Fruit fly (Drosophila melanogaster) whole organism, embryonic: ENCODE results near the gene ND-B16.6.

ENCODE experiments used
- Adf1 ChIP-seq: fragments of 200-800 bp; sonication (Bioruptor generic); IDR thresholded peaks from 2 replicates; pipeline ENCODE4 v1.3.6; 2022; ENCODE audit warnings: missing biosample characterization, missing genetic modification characterization
- CG10147 ChIP-seq: fragments of 200-800 bp; sonication (Bioruptor generic); optimal IDR thresholded peaks from 2 replicates; lab custom pipeline; 2019; ENCODE audit warnings: missing biosample characterization, mild to moderate bottlenecking, missing genetic modification characterization, moderate library complexity
- CG10321 ChIP-seq: fragments of 200-800 bp; sonication (Bioruptor generic); IDR thresholded peaks from 2 replicates; pipeline ENCODE4 v1.3.6; 2022; ENCODE audit warnings: missing biosample characterization, missing genetic modification characterization
- CG13123 ChIP-seq: fragments of 200-800 bp; sonication (Bioruptor generic); optimal IDR thresholded peaks from 2 replicates; lab custom pipeline; 2016; ENCODE audit warnings: missing biosample characterization, missing genetic modification characterization
- CG14050 ChIP-seq: fragments of 200-800 bp; sonication (Bioruptor generic); IDR thresholded peaks from 3 replicates; pipeline ENCODE4 v1.3.6; 2022; ENCODE audit warnings: missing biosample characterization, missing genetic modification characterization
- CG14441 ChIP-seq: fragments of 200-800 bp; sonication (Bioruptor generic); IDR thresholded peaks from 2 replicates; pipeline ENCODE4 v1.3.6; 2022; ENCODE audit warnings: missing biosample characterization, missing genetic modification characterization
- CG15514 ChIP-seq: fragments of 200-800 bp; sonication (Bioruptor generic); optimal IDR thresholded peaks from 3 replicates; lab custom pipeline; 2017; ENCODE audit warnings: missing biosample characterization, missing genetic modification characterization, mild to moderate bottlenecking, moderate library complexity, missing genetic modification reagents
- CG15601 ChIP-seq: fragments of 200-800 bp; sonication (Bioruptor generic); optimal IDR thresholded peaks from 3 replicates; lab custom pipeline; 2019; ENCODE audit warnings: missing biosample characterization, mild to moderate bottlenecking, missing genetic modification characterization, moderate library complexity
- CG1603 ChIP-seq: fragments of 200-800 bp; sonication (Bioruptor generic); optimal IDR thresholded peaks from 2 replicates; lab custom pipeline; 2019; ENCODE audit warnings: missing biosample characterization, mild to moderate bottlenecking, missing genetic modification characterization, moderate library complexity
- CG17359 ChIP-seq: fragments of 200-800 bp; sonication (Bioruptor generic); optimal IDR thresholded peaks from 3 replicates; lab custom pipeline; 2018; ENCODE audit warnings: missing biosample characterization, mild to moderate bottlenecking, missing genetic modification characterization, moderate library complexity
- CG18262 ChIP-seq: fragments of 200-800 bp; optimal IDR thresholded peaks from 3 replicates; lab custom pipeline; 2019; ENCODE audit warnings: missing biosample characterization, mild to moderate bottlenecking, missing genetic modification characterization, moderate library complexity
- CG2116 ChIP-seq: fragments of 200-800 bp; sonication (Bioruptor generic); optimal IDR thresholded peaks from 3 replicates; lab custom pipeline; 2018; ENCODE audit warnings: missing biosample characterization, mild to moderate bottlenecking, missing genetic modification characterization
- CG32767 ChIP-seq: fragments of 200-800 bp; sonication (Bioruptor generic); IDR thresholded peaks from 2 replicates; pipeline ENCODE4 v1.3.6; 2022; ENCODE audit warnings: missing biosample characterization, missing genetic modification characterization
- CG4854 ChIP-seq: fragments of 200-800 bp; sonication (Bioruptor generic); optimal IDR thresholded peaks from 2 replicates; lab custom pipeline; 2016; ENCODE audit warnings: missing biosample characterization, missing genetic modification characterization, inconsistent platforms
- CG5245 ChIP-seq: fragments of 200-800 bp; sonication (Bioruptor generic); optimal IDR thresholded peaks from 3 replicates; lab custom pipeline; 2016; ENCODE audit warnings: missing biosample characterization, missing genetic modification characterization
- CG6791 ChIP-seq: fragments of 200-800 bp; sonication (Bioruptor generic); IDR thresholded peaks from 3 replicates; pipeline ENCODE4 v1.3.6; 2022; ENCODE audit warnings: missing biosample characterization, missing genetic modification characterization; ENCODE audit not compliant: partially characterized antibody
- CG7271 ChIP-seq: fragments of 200-800 bp; sonication (Bioruptor generic); optimal IDR thresholded peaks from 2 replicates; lab custom pipeline; 2018; ENCODE audit warnings: missing biosample characterization, mild to moderate bottlenecking, missing genetic modification characterization, moderate library complexity
- CG9727 ChIP-seq: fragments of 200-800 bp; sonication (Bioruptor generic); optimal IDR thresholded peaks from 3 replicates; lab custom pipeline; 2017; ENCODE audit warnings: missing biosample characterization, mild to moderate bottlenecking, missing genetic modification characterization
- HmgZ ChIP-seq: fragments of 200-800 bp; sonication (Bioruptor generic); optimal IDR thresholded peaks from 2 replicates; lab custom pipeline; 2018; ENCODE audit warnings: missing biosample characterization, mild to moderate bottlenecking, missing genetic modification characterization
- Hr78 ChIP-seq, 2 experiments: fragments of 200-800 bp in 1 of 2; fragments of >200 bp in 1 of 2; sonication (Bioruptor generic) in 1 of 2; optimal IDR thresholded peaks; 2 replicates each; lab custom pipeline; 2017 to 2019; ENCODE audit warnings: missing biosample characterization in 2 of 2, missing genetic modification characterization in 2 of 2, mild to moderate bottlenecking in 1 of 2, moderate library complexity in 1 of 2
- MBD-R2 ChIP-seq: fragments of 200-800 bp; sonication (Bioruptor generic); IDR thresholded peaks from 2 replicates; pipeline ENCODE4 v1.3.6; 2022; ENCODE audit warnings: missing biosample characterization, missing genetic modification characterization
- Meics ChIP-seq: fragments of 200-800 bp; sonication (Bioruptor generic); optimal IDR thresholded peaks from 2 replicates; lab custom pipeline; 2017; ENCODE audit warnings: missing biosample characterization, mild to moderate bottlenecking, missing genetic modification characterization
- NK7.1 ChIP-seq: fragments of 200-800 bp; sonication (Bioruptor generic); optimal IDR thresholded peaks from 3 replicates; lab custom pipeline; 2016; ENCODE audit warnings: missing biosample characterization, missing genetic modification characterization
- PHDP ChIP-seq: fragments of 200-800 bp; sonication (Bioruptor generic); optimal IDR thresholded peaks from 3 replicates; lab custom pipeline; 2018; ENCODE audit warnings: missing biosample characterization, mild to moderate bottlenecking, missing genetic modification characterization, moderate library complexity
- Usf ChIP-seq: fragments of 200-800 bp; sonication (Bioruptor generic); optimal IDR thresholded peaks from 2 replicates; lab custom pipeline; 2017; ENCODE audit warnings: missing genotype, missing biosample characterization, missing genetic modification characterization
- ara ChIP-seq: fragments of 200-800 bp; sonication (Bioruptor generic); IDR thresholded peaks from 2 replicates; pipeline ENCODE4 v1.3.6; 2022; ENCODE audit warnings: missing biosample characterization, missing genetic modification characterization
- bigmax ChIP-seq: fragments of 200-800 bp; sonication (Bioruptor generic); optimal IDR thresholded peaks from 2 replicates; lab custom pipeline; 2018; ENCODE audit warnings: missing biosample characterization, mild to moderate bottlenecking, missing genetic modification characterization
- chm ChIP-seq: fragments of 200-800 bp; sonication (Bioruptor generic); IDR thresholded peaks from 2 replicates; pipeline ENCODE4 v1.3.6; 2022; ENCODE audit warnings: missing biosample characterization, missing genetic modification characterization
- corto ChIP-seq: fragments of 200-800 bp; sonication (Bioruptor generic); optimal IDR thresholded peaks from 2 replicates; lab custom pipeline; 2016; ENCODE audit warnings: missing biosample characterization, mild to moderate bottlenecking, missing genetic modification characterization, moderate library complexity
- croc ChIP-seq: fragments of 200-800 bp; sonication (Bioruptor generic); conservative IDR thresholded peaks from 3 replicates; pipeline ENCODE4 v1.3.6; 2022; ENCODE audit warnings: missing biosample characterization, missing genetic modification characterization
- crp ChIP-seq, 2 experiments: fragments of 200-800 bp; sonication (Bioruptor generic); optimal IDR thresholded peaks; 2 replicates in 1 of 2; 3 replicates in 1 of 2; lab custom pipeline; 2017; ENCODE audit warnings: missing biosample characterization in 2 of 2, missing genetic modification characterization in 2 of 2, mild to moderate bottlenecking in 1 of 2, moderate library complexity in 1 of 2
- dati ChIP-seq: fragments of 200-800 bp; sonication (Bioruptor generic); IDR thresholded peaks from 2 replicates; pipeline ENCODE4 v1.3.6; 2022; ENCODE audit warnings: missing biosample characterization, missing genetic modification characterization
- dmrt99B ChIP-seq: fragments of 200-800 bp; sonication (Bioruptor generic); optimal IDR thresholded peaks from 2 replicates; lab custom pipeline; 2018; ENCODE audit warnings: missing biosample characterization, mild to moderate bottlenecking, missing genetic modification characterization, moderate library complexity
- dysf ChIP-seq: fragments of 200-800 bp; sonication (Bioruptor generic); IDR thresholded peaks from 3 replicates; pipeline ENCODE4 v1.3.6; 2022; ENCODE audit warnings: missing biosample characterization, missing genetic modification characterization
- emc ChIP-seq: fragments of 200-800 bp; sonication (Bioruptor generic); optimal IDR thresholded peaks from 2 replicates; lab custom pipeline; 2016; ENCODE audit warnings: missing biosample characterization, missing genetic modification characterization
- fd64A ChIP-seq: fragments of 200-800 bp; sonication (Bioruptor generic); optimal IDR thresholded peaks from 3 replicates; lab custom pipeline; 2018; ENCODE audit warnings: missing biosample characterization, mild to moderate bottlenecking, missing genetic modification characterization
- grn ChIP-seq: fragments of 200-800 bp; sonication (Bioruptor generic); optimal IDR thresholded peaks from 3 replicates; lab custom pipeline; 2017; ENCODE audit warnings: missing biosample characterization, missing genetic modification characterization
- insv ChIP-seq, 2 experiments: fragments of 200-800 bp; sonication (Bioruptor generic); optimal IDR thresholded peaks; 3 replicates each; lab custom pipeline; 2016 to 2018; ENCODE audit warnings: missing biosample characterization in 2 of 2, missing genetic modification characterization in 2 of 2
- jumu ChIP-seq: fragments of 200-800 bp; sonication (Bioruptor generic); optimal IDR thresholded peaks from 3 replicates; lab custom pipeline; 2016; ENCODE audit warnings: missing biosample characterization, missing genetic modification characterization
- kay ChIP-seq: fragments of 200-800 bp; sonication (Bioruptor generic); optimal IDR thresholded peaks from 2 replicates; lab custom pipeline; 2016; ENCODE audit warnings: missing biosample characterization, missing genetic modification characterization
- maf-S ChIP-seq: fragments of 200-800 bp; sonication (Bioruptor generic); optimal IDR thresholded peaks from 2 replicates; lab custom pipeline; 2016; ENCODE audit warnings: missing biosample characterization, missing genetic modification characterization
- mirr ChIP-seq: fragments of 200-800 bp; sonication (Bioruptor generic); optimal IDR thresholded peaks from 3 replicates; lab custom pipeline; 2018; ENCODE audit warnings: missing biosample characterization, mild to moderate bottlenecking, missing genetic modification characterization
- pita ChIP-seq: fragments of 200-800 bp; sonication (Bioruptor generic); optimal IDR thresholded peaks from 2 replicates; lab custom pipeline; 2017; ENCODE audit warnings: missing biosample characterization, mild to moderate bottlenecking, missing genetic modification characterization
- psq ChIP-seq: fragments of 200-800 bp; sonication (Bioruptor generic); optimal IDR thresholded peaks from 2 replicates; lab custom pipeline; 2017; ENCODE audit warnings: missing biosample characterization, missing genetic modification characterization
- tap ChIP-seq: fragments of 200-800 bp; optimal IDR thresholded peaks from 3 replicates; lab custom pipeline; 2019; ENCODE audit warnings: missing biosample characterization, mild to moderate bottlenecking, missing genetic modification characterization, moderate library complexity
- tll ChIP-seq, 2 experiments: fragments of 200-800 bp in 1 of 2; fragments of >200 bp in 1 of 2; sonication (Bioruptor generic) in 1 of 2; optimal IDR thresholded peaks; 2 replicates each; lab custom pipeline; 2017 to 2019; ENCODE audit warnings: missing biosample characterization in 2 of 2, missing genetic modification characterization in 2 of 2, mild to moderate bottlenecking in 1 of 2, moderate library complexity in 1 of 2
- wdn ChIP-seq: fragments of 200-800 bp; sonication (Bioruptor generic); IDR thresholded peaks from 2 replicates; pipeline ENCODE4 v1.3.6; 2022; ENCODE audit warnings: missing biosample characterization, missing genetic modification characterization
- zfh1 ChIP-seq: fragments of 200-800 bp; sonication (Bioruptor generic); IDR thresholded peaks from 3 replicates; pipeline ENCODE4 v1.3.6; 2022; ENCODE audit warnings: missing biosample characterization, missing genetic modification characterization
- zfh2 ChIP-seq: fragments of 200-800 bp; sonication (Bioruptor generic); optimal IDR thresholded peaks from 2 replicates; lab custom pipeline; 2016; ENCODE audit warnings: missing biosample characterization, missing genetic modification characterization

Gene ND-B16.6

dm6 chrX:6330369-6330949, 19.7 kb downstream of the ND-B16.6 start, which contains the start of gene CG42240 (continued):
- TF ChIP-seq CG15601 (tag; lab: Kevin White, UChicago) (peak; percentile 92), wdn (GFP tag; lab: Robert Waterston, UW) (0 out of 2 replicates have a peak, but pooled peaks have one; percentile 19), chm (0 out of 2 replicates have a peak, but pooled peaks have one; percentile 24), CG10321 (GFP tag; lab: Robert Waterston, UW) (no peak), dysf (GFP tag; lab: Robert Waterston, UW) (peak; percentile 93), CG32767 (GFP tag; lab: Robert Waterston, UW) (peak; percentile 76), Meics (GFP tag; lab: Kevin White, UChicago) (peak; percentile 91), maf-S (peak; percentile 77), CG1603 (peak; percentile 70), bigmax (no peak), zfh1 (GFP tag; lab: Robert Waterston, UW) (peak; percentile 45; the same call in 2 of the 3 replicates), Hr78 (GFP tag; optimal IDR thresholded peaks at IDR 0.05; lab: Kevin White, UChicago) (peak in 1 of 2 experiments; percentile 88), CG13123 (peak; percentile 55), dmrt99B (tag; lab: Kevin White, UChicago) (peak; percentile 96), zfh2 (GFP tag; lab: Kevin White, UChicago) (peak; percentile 46), corto (GFP tag; lab: Kevin White, UChicago) (peak; percentile 63), CG18262 (peak; percentile 97), CG9727 (GFP tag; lab: Kevin White, UChicago) (peak; percentile 91), CG6791 (GFP tag; lab: Robert Waterston, UW) (no peak), CG7271 (no peak), HmgZ (tag; lab: Kevin White, UChicago) (peak; percentile 85), CG2116 (GFP tag; lab: Kevin White, UChicago) (peak; percentile 73), dati (no peak; the same call in 1 of the 2 replicates), croc (GFP tag; lab: Robert Waterston, UW) (peak; percentile 82), ara (GFP tag; lab: Robert Waterston, UW) (peak; percentile 54; the same call in 1 of the 2 replicates), CG17359 (tag; lab: Kevin White, UChicago) (peak; percentile 88), jumu (GFP tag; lab: Kevin White, UChicago) (peak; percentile 63), tap (tag; lab: Kevin White, UChicago) (peak; percentile 86), CG10147 (GFP tag; lab: Kevin White, UChicago) (peak; percentile 92), CG5245 (peak; percentile 77), Usf (GFP tag; lab: Kevin White, UChicago) (peak; percentile 63), grn (GFP tag; lab: Kevin White, UChicago) (no peak), mirr (GFP tag; lab: Kevin White, UChicago) (peak; percentile 60), PHDP (tag; lab: Kevin White, UChicago) (peak; percentile 91), Adf1 (peak; percentile 21; the same call in 1 of the 2 replicates), CG14441 (GFP tag; lab: Robert Waterston, UW) (peak; percentile 72), kay (GFP tag; lab: Kevin White, UChicago) (peak; percentile 86), crp (GFP tag; optimal IDR thresholded peaks at IDR 0.05; lab: Kevin White, UChicago) (peak in 1 of 2 experiments; percentile 48), CG14050 (GFP tag; lab: Robert Waterston, UW) (peak; percentile 58), psq (GFP tag; lab: Kevin White, UChicago) (peak; percentile 66), pita (GFP tag; lab: Kevin White, UChicago) (no peak), MBD-R2 (GFP tag; lab: Robert Waterston, UW) (peak; percentile 23; the same call in 1 of the 2 replicates), insv (GFP tag; optimal IDR thresholded peaks at IDR 0.05; lab: Kevin White, UChicago) (peak in 1 of 2 experiments; percentile 64), tll (GFP tag; optimal IDR thresholded peaks at IDR 0.05; lab: Kevin White, UChicago) (peak in 1 of 2 experiments; percentile 14), fd64A (GFP tag; lab: Kevin White, UChicago) (peak; percentile 73), NK7.1 (GFP tag; lab: Kevin White, UChicago) (peak; percentile 73), CG4854 (GFP tag; lab: Kevin White, UChicago) (peak; percentile 79), CG15514 (GFP tag; lab: Kevin White, UChicago) (peak; percentile 75), emc (GFP tag; lab: Kevin White, UChicago) (peak; percentile 56)
